Worm (Caenorhabditis elegans) whole organism, young adult: ENCODE data around the gene F13B6.2.

ENCODE experiments used
- F22D6.2 ChIP-seq: sonication (generic microtip); optimal IDR thresholded peaks from 2 replicates; lab custom pipeline; 2016; ENCODE audit warnings: mild to moderate bottlenecking, missing genetic modification characterization, missing compliant biosample characterization
- F49E8.2 ChIP-seq: sonication (generic microtip); optimal IDR thresholded peaks from 3 replicates; lab custom pipeline; 2017; ENCODE audit warnings: missing genetic modification characterization, mild to moderate bottlenecking, missing compliant biosample characterization, antibody characterized with exemption, moderate library complexity; ENCODE audit not compliant: insufficient read depth
- dpl-1 ChIP-seq: fragments of 150-350 bp; optimal IDR thresholded peaks from 2 replicates; lab custom pipeline; 2014; ENCODE audit warnings: missing biosample characterization, missing genetic modification reagents, missing genetic modification characterization
- hmg-20 ChIP-seq: fragments of 200-800 bp; sonication (Bioruptor generic); IDR thresholded peaks from 2 replicates; pipeline ENCODE4 v1.3.6; 2022; ENCODE audit warnings: missing genetic modification reagents, missing genetic modification characterization, missing compliant biosample characterization
- lin-54 ChIP-seq: fragments of 200-800 bp; sonication (Bioruptor generic); optimal IDR thresholded peaks from 2 replicates; lab custom pipeline; 2018; ENCODE audit warnings: mild to moderate bottlenecking, missing genetic modification characterization, missing compliant biosample characterization
- lir-1 ChIP-seq: fragments of 200-800 bp; sonication (Bioruptor generic); conservative IDR thresholded peaks from 2 replicates; pipeline ENCODE4 v1.3.6; 2022; ENCODE audit warnings: missing genetic modification reagents, missing genetic modification characterization, missing compliant biosample characterization
- lsl-1 ChIP-seq: fragments of 200-800 bp; sonication (Bioruptor generic); optimal IDR thresholded peaks from 2 replicates; lab custom pipeline; 2018; ENCODE audit warnings: mild to moderate bottlenecking, missing genetic modification characterization, moderate library complexity, missing compliant biosample characterization

DNA sequence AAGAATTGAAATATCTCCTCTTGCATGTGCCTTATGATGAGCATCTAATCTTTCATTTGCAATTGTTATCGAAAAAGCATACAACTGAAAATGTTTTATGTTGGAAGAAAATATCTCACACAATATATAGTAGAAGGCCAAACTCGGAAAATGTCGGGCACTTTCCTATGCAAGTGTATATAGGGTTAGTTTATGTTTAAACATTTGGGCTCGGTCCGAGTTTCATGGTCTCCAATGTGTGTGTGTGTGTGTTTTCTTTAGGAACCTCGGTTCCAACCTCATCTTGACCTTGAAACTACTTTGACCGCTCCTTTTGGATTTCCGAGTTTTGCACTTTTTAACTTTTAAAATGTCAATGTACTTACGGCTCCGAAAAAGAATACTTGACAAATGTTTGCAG, 39.2 kb upstream of the F13B6.2 start:
- no peak for TF ChIP-seq hmg-20
- no peak for TF ChIP-seq dpl-1
- TF ChIP-seq lsl-1 (GFP tag; lab: Kevin White, UChicago): no peak
- no peak for TF ChIP-seq lir-1 (GFP tag; lab: Robert Waterston, UW)
- no peak for TF ChIP-seq lin-54 (GFP tag; lab: Kevin White, UChicago)
- no peak for TF ChIP-seq F49E8.2 (tag; lab: Kevin White, UChicago)
- no peak for TF ChIP-seq F22D6.2
